Fruit fly (Drosophila melanogaster) Kc167 (cell line): Measurements from ENCODE around the gene dachs.

Experiments used
- Myc ChIP-seq: fragments of >200 bp; optimal IDR thresholded peaks from 2 replicates; lab custom pipeline; 2017; ENCODE audit warnings: missing external identifiers
- Sin3A ChIP-seq: fragments of >200 bp; optimal IDR thresholded peaks from 2 replicates; lab custom pipeline; 2018; ENCODE audit warnings: missing external identifiers
- h ChIP-seq: fragments of >200 bp; optimal IDR thresholded peaks from 3 replicates; lab custom pipeline; 2018; ENCODE audit warnings: missing external identifiers
- insv ChIP-seq: fragments of >200 bp; optimal IDR thresholded peaks from 3 replicates; lab custom pipeline; 2018; ENCODE audit warnings: missing external identifiers
- psq ChIP-seq: fragments of >200 bp; optimal IDR thresholded peaks from 2 replicates; lab custom pipeline; 2017; ENCODE audit warnings: missing external identifiers
- ttk ChIP-seq: sonication (Bioruptor generic); optimal IDR thresholded peaks from 2 replicates; lab custom pipeline; 2017; ENCODE audit warnings: missing external identifiers

dm6 chr2L:8535394-8536176 lies 69.0 kb downstream of the dachs start:
- TF ChIP-seq psq = no peak
- no peak for TF ChIP-seq Sin3A (lab: Kevin White, UChicago)
- no peak for TF ChIP-seq h
- TF ChIP-seq ttk = no peak
- TF ChIP-seq Myc (lab: Kevin White, UChicago) = no peak
- no peak for TF ChIP-seq insv (lab: Kevin White, UChicago)
